Fruit fly (Drosophila melanogaster): Measurements from ENCODE around the gene Wdr82.

Gene Wdr82

dm6 chr2L:8381508-8382036 is 7.3 kb downstream of the Wdr82 start, which contains the start of gene AlaRS (continued):
- no peak for TF ChIP-seq Dip3 (GFP tag; optimal IDR thresholded peaks at IDR 0.05)
- 0 out of 2 replicates have a peak, but pooled peaks have one; percentile 21 for TF ChIP-seq stc (GFP tag; IDR thresholded peaks at IDR 0.05)
- TF ChIP-seq Sry-β (GFP tag; optimal IDR thresholded peaks at IDR 0.05) = no peak
- TF ChIP-seq bab2 (GFP tag; optimal IDR thresholded peaks at IDR 0.05) = no peak
- peak; percentile 53; the same call in 1 of the 2 replicates for TF ChIP-seq E2f2 (GFP tag; IDR thresholded peaks at IDR 0.05)
- no peak for TF ChIP-seq CG10366 (GFP tag; IDR thresholded peaks at IDR 0.05)
- TF ChIP-seq Nf-YA (GFP tag; IDR thresholded peaks at IDR 0.05) = no peak
- TF ChIP-seq MTF-1 (GFP tag; optimal IDR thresholded peaks at IDR 0.05; ENCODE audit: borderline replicate concordance) = no peak
- TF ChIP-seq fd64A (GFP tag; optimal IDR thresholded peaks at IDR 0.05) = no peak
- TF ChIP-seq CG11398 (GFP tag; optimal IDR thresholded peaks at IDR 0.05) = no peak
- TF ChIP-seq CG34224 (GFP tag; IDR thresholded peaks at IDR 0.05; ENCODE audit: partially characterized antibody) = peak; percentile 61
- peak; percentile 45; the same call in 1 of the 3 replicates for TF ChIP-seq hb (GFP tag; IDR thresholded peaks at IDR 0.05; ENCODE audit: partially characterized antibody)
- no peak for TF ChIP-seq salm (tag; optimal IDR thresholded peaks at IDR 0.05)
- peak; percentile 67 for TF ChIP-seq CG17829 (tag; optimal IDR thresholded peaks at IDR 0.05)
- TF ChIP-seq Aef1 (GFP tag; IDR thresholded peaks at IDR 0.05) = no peak
- TF ChIP-seq mam (GFP tag; optimal IDR thresholded peaks at IDR 0.05) = peak; percentile 25
- TF ChIP-seq CG3838 (GFP tag; optimal IDR thresholded peaks at IDR 0.05) = no peak
- TF ChIP-seq Sox100B (GFP tag; optimal IDR thresholded peaks at IDR 0.05) = peak; percentile 26
- peak; percentile 54 for TF ChIP-seq CG30020 (tag; optimal IDR thresholded peaks at IDR 0.05)
- TF ChIP-seq org-1 (GFP tag; optimal IDR thresholded peaks at IDR 0.05) = no peak
- TF ChIP-seq pb (GFP tag; optimal IDR thresholded peaks at IDR 0.05) = no peak
- TF ChIP-seq CG15269 (tag; optimal IDR thresholded peaks at IDR 0.05) = peak; percentile 39
- peak; percentile 13; the same call in 1 of the 3 replicates for TF ChIP-seq tgo (GFP tag; IDR thresholded peaks at IDR 0.05)
- peak; percentile 36 for TF ChIP-seq Max (GFP tag; optimal IDR thresholded peaks at IDR 0.05)
- peak; percentile 66 for TF ChIP-seq HLH4C (GFP tag; IDR thresholded peaks at IDR 0.05; ENCODE audit: partially characterized antibody)
- no peak for TF ChIP-seq CG6654 (GFP tag; optimal IDR thresholded peaks at IDR 0.05)
- no peak for TF ChIP-seq emc (GFP tag; optimal IDR thresholded peaks at IDR 0.05)
- no peak for TF ChIP-seq Mrtf (GFP tag; IDR thresholded peaks at IDR 0.05)
- TF ChIP-seq CG12219 (GFP tag; optimal IDR thresholded peaks at IDR 0.05) = peak; percentile 3
- TF ChIP-seq h (optimal IDR thresholded peaks at IDR 0.05) = no peak
- TF ChIP-seq CG2129 (GFP tag; IDR thresholded peaks at IDR 0.05; ENCODE audit: partially characterized antibody) = peak; percentile 35
- TF ChIP-seq CG11723 (GFP tag; optimal IDR thresholded peaks at IDR 0.05) = peak; percentile 22
- TF ChIP-seq insv (GFP tag; optimal IDR thresholded peaks at IDR 0.05) = no peak
- TF ChIP-seq grau (tag; optimal IDR thresholded peaks at IDR 0.05) = peak; percentile 66
- peak; percentile 73 for TF ChIP-seq Doc3 (GFP tag; IDR thresholded peaks at IDR 0.05; ENCODE audit: partially characterized antibody)
- TF ChIP-seq Dip2 (GFP tag; IDR thresholded peaks at IDR 0.05) = no peak
- TF ChIP-seq Dp (GFP tag; optimal IDR thresholded peaks at IDR 0.05) = peak; percentile 24
- TF ChIP-seq Nf-YC (tag; optimal IDR thresholded peaks at IDR 0.05) = peak; percentile 40
- peak; percentile 10; the same call in 1 of the 2 replicates for TF ChIP-seq onecut (GFP tag; IDR thresholded peaks at IDR 0.05)
- no peak for TF ChIP-seq shn (GFP tag; optimal IDR thresholded peaks at IDR 0.05)
- peak; percentile 16 for TF ChIP-seq Asciz (GFP tag; optimal IDR thresholded peaks at IDR 0.05)
- TF ChIP-seq CTCF (GFP tag; optimal IDR thresholded peaks at IDR 0.05) = no peak
- TF ChIP-seq tx (GFP tag; optimal IDR thresholded peaks at IDR 0.05) = no peak
- no peak for TF ChIP-seq lov (optimal IDR thresholded peaks at IDR 0.05)
- no peak for TF ChIP-seq lov (GFP tag; IDR thresholded peaks at IDR 0.05)
- no peak for TF ChIP-seq CG32767 (GFP tag; IDR thresholded peaks at IDR 0.05)
- TF ChIP-seq tio (GFP tag; optimal IDR thresholded peaks at IDR 0.05) = no peak
- peak; percentile 71 for TF ChIP-seq Sry-δ (GFP tag; optimal IDR thresholded peaks at IDR 0.05)
- no peak for TF ChIP-seq Side (GFP tag; optimal IDR thresholded peaks at IDR 0.05)
- TF ChIP-seq D19A (tag; optimal IDR thresholded peaks at IDR 0.05) = peak; percentile 19
- no peak for TF ChIP-seq CHES-1-like (GFP tag; optimal IDR thresholded peaks at IDR 0.05)
- peak; percentile 3 for TF ChIP-seq CG1602 (GFP tag; optimal IDR thresholded peaks at IDR 0.05)

All from whole organism, embryonic.